Worm (Caenorhabditis elegans) whole organism, mixed stage, embryonic: ENCODE data around the gene ZK1055.2.

ENCODE experiments used
- M03D4.4 ChIP-seq: sonication (generic microtip); optimal IDR thresholded peaks from 2 replicates; lab custom pipeline; 2017; ENCODE audit warnings: mild to moderate bottlenecking, missing genetic modification characterization, missing compliant biosample characterization
- bed-3 ChIP-seq: fragments of 200-800 bp; sonication (Bioruptor generic); optimal IDR thresholded peaks from 3 replicates; lab custom pipeline; 2018; ENCODE audit warnings: mild to moderate bottlenecking, missing genetic modification characterization, moderate library complexity, missing compliant biosample characterization
- blmp-1 ChIP-seq: fragments of 150-350 bp; optimal IDR thresholded peaks from 2 replicates; lab custom pipeline; 2014; ENCODE audit warnings: missing biosample characterization, missing genetic modification characterization
- ceh-39 ChIP-seq: fragments of 150-350 bp; optimal IDR thresholded peaks from 2 replicates; lab custom pipeline; 2014; ENCODE audit warnings: missing biosample characterization, missing genetic modification characterization
- ceh-43 ChIP-seq: fragments of 200-800 bp; sonication (Bioruptor generic); optimal IDR thresholded peaks from 2 replicates; lab custom pipeline; 2018; ENCODE audit warnings: mild to moderate bottlenecking, missing genetic modification characterization, moderate library complexity, missing compliant biosample characterization
- ces-1 ChIP-seq: fragments of 150-350 bp; optimal IDR thresholded peaks from 2 replicates; lab custom pipeline; 2014; ENCODE audit warnings: missing biosample characterization, missing genetic modification reagents, missing genetic modification characterization
- cnd-1 ChIP-seq: fragments of 200-800 bp; sonication (Bioruptor generic); optimal IDR thresholded peaks from 2 replicates; lab custom pipeline; 2018; ENCODE audit warnings: mild to moderate bottlenecking, missing genetic modification characterization, missing compliant biosample characterization
- drap-1 ChIP-seq: fragments of 200-800 bp; sonication (Bioruptor generic); optimal IDR thresholded peaks from 3 replicates; lab custom pipeline; 2018; ENCODE audit warnings: mild to moderate bottlenecking, missing genetic modification characterization, missing compliant biosample characterization
- elt-1 ChIP-seq: sonication (generic microtip); optimal IDR thresholded peaks from 2 replicates; lab custom pipeline; 2017; ENCODE audit warnings: missing genetic modification characterization, mild to moderate bottlenecking, missing compliant biosample characterization, antibody characterized with exemption, moderate library complexity, borderline replicate concordance; ENCODE audit not compliant: insufficient read depth
- elt-3 ChIP-seq: fragments of 150-350 bp; optimal IDR thresholded peaks from 2 replicates; lab custom pipeline; 2014; ENCODE audit warnings: missing biosample characterization, missing genetic modification characterization
- ham-2 ChIP-seq: fragments of 200-800 bp; sonication (Bioruptor generic); optimal IDR thresholded peaks from 2 replicates; lab custom pipeline; 2018; ENCODE audit warnings: mild to moderate bottlenecking, missing genetic modification characterization, missing compliant biosample characterization
- lin-32 ChIP-seq: fragments of 200-800 bp; sonication (Bioruptor generic); optimal IDR thresholded peaks from 2 replicates; lab custom pipeline; 2018; ENCODE audit warnings: mild to moderate bottlenecking, missing genetic modification characterization, missing compliant biosample characterization
- lsy-2 ChIP-seq: fragments of 150-350 bp; optimal IDR thresholded peaks from 2 replicates; lab custom pipeline; 2014; ENCODE audit warnings: missing biosample characterization, missing genetic modification characterization
- mab-5 ChIP-seq: fragments of 150-350 bp; optimal IDR thresholded peaks from 2 replicates; lab custom pipeline; 2014; ENCODE audit warnings: missing biosample characterization, missing genetic modification characterization
- mep-1 ChIP-seq: fragments of 150-350 bp; optimal IDR thresholded peaks from 2 replicates; lab custom pipeline; 2017; ENCODE audit warnings: missing biosample characterization, missing genetic modification reagents, missing genetic modification characterization, inconsistent platforms
- mls-2 ChIP-seq: sonication (generic microtip); optimal IDR thresholded peaks from 2 replicates; lab custom pipeline; 2016; ENCODE audit warnings: mild to moderate bottlenecking, missing genetic modification characterization, moderate library complexity, missing compliant biosample characterization
- nhr-12 ChIP-seq: fragments of 150-350 bp; optimal IDR thresholded peaks from 2 replicates; lab custom pipeline; 2014; ENCODE audit warnings: missing biosample characterization, missing genetic modification characterization
- nhr-2 ChIP-seq: fragments of 150-350 bp; optimal IDR thresholded peaks from 2 replicates; lab custom pipeline; 2014; ENCODE audit warnings: missing biosample characterization, missing genetic modification characterization
- nhr-237 ChIP-seq: fragments of 150-350 bp; optimal IDR thresholded peaks from 2 replicates; lab custom pipeline; 2014; ENCODE audit warnings: missing biosample characterization, missing genetic modification characterization
- nhr-28 ChIP-seq: fragments of 150-350 bp; optimal IDR thresholded peaks from 2 replicates; lab custom pipeline; 2014; ENCODE audit warnings: missing biosample characterization, missing genetic modification characterization
- nhr-76 ChIP-seq: sonication (generic microtip); optimal IDR thresholded peaks from 2 replicates; lab custom pipeline; 2017; ENCODE audit warnings: missing biosample characterization, missing genetic modification characterization
- pha-4 ChIP-seq: fragments of 150-350 bp; optimal IDR thresholded peaks from 2 replicates; lab custom pipeline; 2018; ENCODE audit warnings: missing biosample characterization, missing genetic modification reagents, missing genetic modification characterization
- sem-2 ChIP-seq: fragments of 200-800 bp; sonication (Bioruptor generic); optimal IDR thresholded peaks from 2 replicates; lab custom pipeline; 2018; ENCODE audit warnings: mild to moderate bottlenecking, missing genetic modification characterization, missing compliant biosample characterization
- snpc-4 ChIP-seq: fragments of 150-350 bp; optimal IDR thresholded peaks from 2 replicates; lab custom pipeline; 2014; ENCODE audit warnings: missing biosample characterization, missing genetic modification characterization
- sptf-1 ChIP-seq: sonication (generic microtip); optimal IDR thresholded peaks from 2 replicates; lab custom pipeline; 2017; ENCODE audit warnings: mild to moderate bottlenecking, missing genetic modification characterization, moderate library complexity, missing compliant biosample characterization
- tbx-8 ChIP-seq: fragments of 200-800 bp; sonication (Bioruptor generic); optimal IDR thresholded peaks from 2 replicates; lab custom pipeline; 2018; ENCODE audit warnings: mild to moderate bottlenecking, missing genetic modification characterization, moderate library complexity, missing compliant biosample characterization
- unc-120 ChIP-seq: sonication (generic microtip); optimal IDR thresholded peaks from 2 replicates; lab custom pipeline; 2017; ENCODE audit warnings: missing genetic modification characterization, missing compliant biosample characterization; ENCODE audit not compliant: poor library complexity, severe bottlenecking
- unc-39 ChIP-seq: fragments of 150-350 bp; optimal IDR thresholded peaks from 2 replicates; lab custom pipeline; 2014; ENCODE audit warnings: missing biosample characterization, missing genetic modification characterization
- unc-62 ChIP-seq: fragments of 150-350 bp; optimal IDR thresholded peaks from 2 replicates; lab custom pipeline; 2014; ENCODE audit warnings: missing biosample characterization, missing genetic modification reagents, missing genetic modification characterization
- zip-8 ChIP-seq: fragments of 150-350 bp; optimal IDR thresholded peaks from 2 replicates; lab custom pipeline; 2014; ENCODE audit warnings: missing biosample characterization, missing genetic modification characterization

The ZK1055.2 gene

ce11 chrV:6590283-6590682 is at the start of gene ZK1055.2:
ZK1055.2 (plus strand) TSS chrV:6590583.
- TF ChIP-seq ces-1 (GFP tag; lab: Kevin White, UChicago): no peak
- no peak for TF ChIP-seq ceh-43 (GFP tag; lab: Kevin White, UChicago)
- TF ChIP-seq nhr-2: no peak
- no peak for TF ChIP-seq unc-62
- no peak for TF ChIP-seq sptf-1 (tag; lab: Kevin White, UChicago)
- TF ChIP-seq pha-4 (tag; lab: Kevin White, UChicago): no peak
- no peak for TF ChIP-seq unc-39 (tag; lab: Kevin White, UChicago)
- TF ChIP-seq elt-1 (tag; lab: Kevin White, UChicago): no peak
- TF ChIP-seq snpc-4 (tag; lab: Kevin White, UChicago): no peak
- no peak for TF ChIP-seq nhr-76 (tag; lab: Kevin White, UChicago)
- TF ChIP-seq nhr-237 (tag; lab: Kevin White, UChicago): no peak
- TF ChIP-seq mab-5 (tag; lab: Kevin White, UChicago): no peak
- TF ChIP-seq mep-1 (tag; lab: Kevin White, UChicago): no peak
- no peak for TF ChIP-seq tbx-8
- TF ChIP-seq zip-8 (tag; lab: Kevin White, UChicago): no peak
- TF ChIP-seq unc-120 (tag; lab: Kevin White, UChicago): no peak
- TF ChIP-seq nhr-12 (tag; lab: Kevin White, UChicago): no peak
- TF ChIP-seq, all 35 proteins: peak for 0

ce11 chrV:6541875-6542274 is 48.5 kb upstream of the ZK1055.2 start:
- TF ChIP-seq zip-8 (tag; lab: Kevin White, UChicago) (no peak), blmp-1 (tag; lab: Kevin White, UChicago) (no peak), nhr-237 (tag; lab: Kevin White, UChicago) (no peak), cnd-1 (tag; lab: Kevin White, UChicago) (peak; percentile 48), nhr-12 (tag; lab: Kevin White, UChicago) (no peak), tbx-8 (no peak), ham-2 (GFP tag; lab: Kevin White, UChicago) (peak; percentile 84), drap-1 (GFP tag; lab: Kevin White, UChicago) (no peak), mep-1 (tag; lab: Kevin White, UChicago) (no peak), unc-120 (tag; lab: Kevin White, UChicago) (peak; percentile 2)

ce11 chrV:6544999-6545398 is 45.4 kb upstream of the ZK1055.2 start:
- no peak for TF ChIP-seq M03D4.4 (tag; lab: Kevin White, UChicago)
- TF ChIP-seq unc-62: no peak
- no peak for TF ChIP-seq sptf-1 (tag; lab: Kevin White, UChicago)
- no peak for TF ChIP-seq elt-3 (tag; lab: Kevin White, UChicago)
- TF ChIP-seq nhr-2: peak; percentile 95

ce11 chrV:6546450-6547171 is 43.8 kb upstream of the ZK1055.2 start, which contains the start of gene dre-1:
dre-1 (minus strand) TSS chrV:6546500.
- no peak for TF ChIP-seq unc-39 (tag; lab: Kevin White, UChicago)
- no peak for TF ChIP-seq M03D4.4 (tag; lab: Kevin White, UChicago)
- no peak for TF ChIP-seq unc-62
- no peak for TF ChIP-seq sem-2 (GFP tag; lab: Kevin White, UChicago)
- TF ChIP-seq ceh-39 (tag; lab: Kevin White, UChicago): no peak
- no peak for TF ChIP-seq nhr-28 (tag; lab: Kevin White, UChicago)
- no peak for TF ChIP-seq zip-8 (tag; lab: Kevin White, UChicago)
- TF ChIP-seq nhr-237 (tag; lab: Kevin White, UChicago): no peak

ce11 chrV:6548309-6548708 is 42.1 kb upstream of the ZK1055.2 start:
- TF ChIP-seq unc-62 (no peak), ces-1 (GFP tag; lab: Kevin White, UChicago) (no peak), bed-3 (no peak), zip-8 (tag; lab: Kevin White, UChicago) (peak; percentile 9), cnd-1 (tag; lab: Kevin White, UChicago) (no peak), sptf-1 (tag; lab: Kevin White, UChicago) (no peak)

DNA sequence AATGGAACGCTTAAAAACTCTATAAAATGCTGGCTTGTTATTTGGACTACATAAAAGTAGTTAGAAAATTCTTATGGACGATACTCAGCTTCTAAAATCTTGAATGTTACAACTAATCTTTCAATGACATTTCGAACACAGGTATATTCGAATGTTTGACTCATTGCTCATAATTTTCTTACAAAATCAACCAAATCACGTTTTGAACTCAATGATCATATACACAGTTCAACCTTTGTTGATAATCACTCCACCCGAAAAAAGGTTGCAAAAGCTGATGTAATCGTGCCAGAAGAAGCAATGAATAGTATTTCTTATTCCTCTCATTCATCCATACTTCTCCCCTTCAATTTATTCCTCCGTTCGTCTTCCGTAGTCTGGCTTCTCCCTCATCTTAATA is 41.2 kb upstream of the ZK1055.2 start, which contains the start of gene K04A8.20:
K04A8.20 (plus strand) TSS at position 301 of the 400 bp plus-strand sequence.
- TF ChIP-seq lin-32 (GFP tag; lab: Kevin White, UChicago) (no peak), ces-1 (GFP tag; lab: Kevin White, UChicago) (no peak), mls-2 (tag; lab: Kevin White, UChicago) (no peak), sem-2 (GFP tag; lab: Kevin White, UChicago) (no peak), M03D4.4 (tag; lab: Kevin White, UChicago) (no peak), lsy-2 (tag; lab: Kevin White, UChicago) (no peak), unc-62 (no peak), mab-5 (tag; lab: Kevin White, UChicago) (no peak), ham-2 (GFP tag; lab: Kevin White, UChicago) (no peak), unc-39 (tag; lab: Kevin White, UChicago) (no peak), cnd-1 (tag; lab: Kevin White, UChicago) (no peak), zip-8 (tag; lab: Kevin White, UChicago) (no peak), ceh-43 (GFP tag; lab: Kevin White, UChicago) (no peak)
- TF ChIP-seq, all 35 proteins: peak for 0
